ENCODE assay signal across 4 fruit fly cellular contexts in genomic region chr3R:17759773-17760476, dm6.
TF ChIP-seq lines count a peak whose summit lies in the region.

No protein-coding gene starts in this region.

- TF ChIP-seq CTCF in whole organism, embryonic (GFP tag; optimal IDR thresholded peaks at IDR 0.05; lab: Kevin White, UChicago): no peak

TF ChIP-seq in whole organism, adult, 20 proteins besides CTCF, POLR2A, EP300 and RAD21:
- peak; percentile 11 for TF ChIP-seq CG5204 (GFP tag; optimal IDR thresholded peaks at IDR 0.05; lab: Kevin White, UChicago)
- peak; percentile 12 for TF ChIP-seq tj (GFP tag; optimal IDR thresholded peaks at IDR 0.05; lab: Kevin White, UChicago)
- peak; percentile 56 for TF ChIP-seq kay (GFP tag; lab: Kevin White, UChicago; ENCODE audit: borderline replicate concordance)
- no peak for TF ChIP-seq CG12768 (GFP tag; optimal IDR thresholded peaks at IDR 0.05; lab: Kevin White, UChicago)
- peak; percentile 3 for TF ChIP-seq cic (GFP tag; optimal IDR thresholded peaks at IDR 0.05; lab: Kevin White, UChicago)
- TF ChIP-seq CG11617 (GFP tag; optimal IDR thresholded peaks at IDR 0.05; lab: Kevin White, UChicago): no peak
- no peak for TF ChIP-seq CG14711 (tag; optimal IDR thresholded peaks at IDR 0.05; lab: Kevin White, UChicago)
- no peak for TF ChIP-seq cnc (optimal IDR thresholded peaks at IDR 0.05; lab: Kevin White, UChicago)
- no peak for TF ChIP-seq CG7045 (GFP tag; optimal IDR thresholded peaks at IDR 0.05; lab: Kevin White, UChicago)
- no peak for TF ChIP-seq ovo (GFP tag; optimal IDR thresholded peaks at IDR 0.05; lab: Kevin White, UChicago)
- no peak for TF ChIP-seq bab1 (GFP tag; optimal IDR thresholded peaks at IDR 0.05; lab: Kevin White, UChicago)
- no peak for TF ChIP-seq CG1620 (GFP tag; optimal IDR thresholded peaks at IDR 0.05; lab: Kevin White, UChicago)
- no peak for TF ChIP-seq toe (GFP tag; optimal IDR thresholded peaks at IDR 0.05; lab: Kevin White, UChicago)

TF ChIP-seq in whole organism, embryonic, 481 proteins besides CTCF, POLR2A, EP300 and RAD21 (continues in another document):
- TF ChIP-seq Aef1 (GFP tag; IDR thresholded peaks at IDR 0.05; lab: Robert Waterston, UW) (no peak), Neu2 (GFP tag; optimal IDR thresholded peaks at IDR 0.05; lab: Kevin White, UChicago; ENCODE audit: borderline replicate concordance) (no peak), lab (GFP tag; optimal IDR thresholded peaks at IDR 0.05; lab: Kevin White, UChicago) (peak; percentile 67), bcd (GFP tag; optimal IDR thresholded peaks at IDR 0.05; lab: Kevin White, UChicago) (no peak), CG6689 (GFP tag; IDR thresholded peaks at IDR 0.05; lab: Robert Waterston, UW) (no peak), trh (GFP tag; optimal IDR thresholded peaks at IDR 0.05; lab: Kevin White, UChicago) (no peak), fd102C (GFP tag; optimal IDR thresholded peaks at IDR 0.05; lab: Kevin White, UChicago) (no peak), CHES-1-like (GFP tag; optimal IDR thresholded peaks at IDR 0.05; lab: Kevin White, UChicago) (no peak), aop (GFP tag; IDR thresholded peaks at IDR 0.05; lab: Robert Waterston, UW) (no peak), esg (GFP tag; conservative IDR thresholded peaks at IDR 0.05; lab: Robert Waterston, UW) (no peak), Hmx (GFP tag; optimal IDR thresholded peaks at IDR 0.05; lab: Kevin White, UChicago) (no peak), salm (tag; optimal IDR thresholded peaks at IDR 0.05; lab: Kevin White, UChicago) (no peak), CG4730 (GFP tag; IDR thresholded peaks at IDR 0.05; lab: Robert Waterston, UW) (no peak), CG14050 (GFP tag; IDR thresholded peaks at IDR 0.05; lab: Robert Waterston, UW) (no peak), Poxn (GFP tag; IDR thresholded peaks at IDR 0.05; lab: Robert Waterston, UW) (no peak), wdn (GFP tag; IDR thresholded peaks at IDR 0.05; lab: Robert Waterston, UW) (no peak), CG8388 (GFP tag; optimal IDR thresholded peaks at IDR 0.05; lab: Kevin White, UChicago) (no peak), CG8765 (GFP tag; IDR thresholded peaks at IDR 0.05; lab: Robert Waterston, UW) (no peak), CG10959 (GFP tag; IDR thresholded peaks at IDR 0.05; lab: Robert Waterston, UW) (no peak), CG18011 (GFP tag; optimal IDR thresholded peaks at IDR 0.05; lab: Kevin White, UChicago) (no peak), CG12942 (GFP tag; optimal IDR thresholded peaks at IDR 0.05; lab: Kevin White, UChicago) (no peak), ash1 (GFP tag; optimal IDR thresholded peaks at IDR 0.05; lab: Kevin White, UChicago) (no peak), D (optimal IDR thresholded peaks at IDR 0.05; lab: Kevin White, UChicago) (no peak), D (GFP tag; optimal IDR thresholded peaks at IDR 0.05; lab: Kevin White, UChicago) (no peak), CG9609 (GFP tag; optimal IDR thresholded peaks at IDR 0.05; lab: Kevin White, UChicago) (no peak), CG32772 (GFP tag; IDR thresholded peaks at IDR 0.05; lab: Robert Waterston, UW) (no peak), Fer3 (tag; optimal IDR thresholded peaks at IDR 0.05; lab: Kevin White, UChicago) (peak; percentile 13), CG12769 (tag; optimal IDR thresholded peaks at IDR 0.05; lab: Kevin White, UChicago) (peak; percentile 14)

TF ChIP-seq in whole organism, prepupa, 60 proteins besides CTCF, POLR2A, EP300 and RAD21:
- TF ChIP-seq CG16779 (tag; optimal IDR thresholded peaks at IDR 0.05; lab: Kevin White, UChicago) (no peak), fkh (GFP tag; optimal IDR thresholded peaks at IDR 0.05; lab: Kevin White, UChicago) (peak; percentile 86)

TF ChIP-seq in whole organism, wandering third instar larva, 38 proteins besides CTCF, POLR2A, EP300 and RAD21:
- TF ChIP-seq OdsH (GFP tag; optimal IDR thresholded peaks at IDR 0.05; lab: Kevin White, UChicago) (no peak), CG32264 (GFP tag; optimal IDR thresholded peaks at IDR 0.05; lab: Kevin White, UChicago) (no peak), tai (GFP tag; optimal IDR thresholded peaks at IDR 0.05; lab: Kevin White, UChicago) (no peak), Rel (GFP tag; optimal IDR thresholded peaks at IDR 0.05; lab: Kevin White, UChicago) (no peak), Rel (tag; optimal IDR thresholded peaks at IDR 0.05; lab: Kevin White, UChicago) (peak; percentile 45)
